Fruit fly (Drosophila melanogaster): ENCODE results near the gene CG6276.

DNA sequence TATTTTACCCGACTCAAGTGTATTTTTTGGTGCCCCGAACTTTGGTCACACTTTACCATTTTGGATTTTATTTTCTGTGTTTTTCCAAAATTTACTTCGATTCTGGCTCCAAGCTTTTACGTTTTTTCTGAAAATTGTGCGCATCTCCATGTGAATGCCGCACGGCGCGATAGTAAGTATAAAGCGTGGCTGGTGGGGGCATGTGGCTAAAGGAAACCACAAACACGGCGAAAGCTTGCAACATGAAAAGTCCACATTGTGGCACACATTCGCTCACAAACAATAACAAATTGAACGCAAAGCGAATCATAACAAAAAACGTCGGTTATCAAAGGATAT is 847 bp upstream of the CG6276 start, which contains the start of gene ear:
- TF ChIP-seq rn (GFP tag; IDR thresholded peaks at IDR 0.05) (no peak), CG9948 (tag; optimal IDR thresholded peaks at IDR 0.05) (no peak), Snoo (tag; optimal IDR thresholded peaks at IDR 0.05) (no peak), Ets98B (GFP tag; IDR thresholded peaks at IDR 0.05) (no peak), CG13204 (GFP tag; optimal IDR thresholded peaks at IDR 0.05) (no peak), CG32121 (GFP tag; IDR thresholded peaks at IDR 0.05) (no peak), EcR (GFP tag; optimal IDR thresholded peaks at IDR 0.05) (no peak), CG15710 (tag; optimal IDR thresholded peaks at IDR 0.05) (no peak), Pif1A (GFP tag; optimal IDR thresholded peaks at IDR 0.05) (no peak), Pif1B (GFP tag; optimal IDR thresholded peaks at IDR 0.05) (no peak), CG8301 (tag; optimal IDR thresholded peaks at IDR 0.05) (no peak)

All from whole organism, pupa.